Worm (Caenorhabditis elegans) whole organism, mixed stage, embryonic: ENCODE measurements around the gene cyp-13A10.
A peak's percentile ranks its signal among the peaks of the same experiment; 100 is the strongest.

ENCODE experiments used
- M03D4.4 ChIP-seq: sonication (generic microtip); optimal IDR thresholded peaks from 2 replicates; lab custom pipeline; 2017; ENCODE audit warnings: mild to moderate bottlenecking, missing genetic modification characterization, missing compliant biosample characterization
- bed-3 ChIP-seq: fragments of 200-800 bp; sonication (Bioruptor generic); optimal IDR thresholded peaks from 3 replicates; lab custom pipeline; 2018; ENCODE audit warnings: mild to moderate bottlenecking, missing genetic modification characterization, moderate library complexity, missing compliant biosample characterization
- ceh-39 ChIP-seq: fragments of 150-350 bp; optimal IDR thresholded peaks from 2 replicates; lab custom pipeline; 2014; ENCODE audit warnings: missing biosample characterization, missing genetic modification characterization
- ceh-43 ChIP-seq: fragments of 200-800 bp; sonication (Bioruptor generic); optimal IDR thresholded peaks from 2 replicates; lab custom pipeline; 2018; ENCODE audit warnings: mild to moderate bottlenecking, missing genetic modification characterization, moderate library complexity, missing compliant biosample characterization
- ceh-83 ChIP-seq: fragments of 200-800 bp; sonication (Bioruptor generic); optimal IDR thresholded peaks from 2 replicates; lab custom pipeline; 2018; ENCODE audit warnings: mild to moderate bottlenecking, missing genetic modification characterization, missing compliant biosample characterization
- ces-1 ChIP-seq: fragments of 150-350 bp; optimal IDR thresholded peaks from 2 replicates; lab custom pipeline; 2014; ENCODE audit warnings: missing biosample characterization, missing genetic modification reagents, missing genetic modification characterization
- cnd-1 ChIP-seq: fragments of 200-800 bp; sonication (Bioruptor generic); optimal IDR thresholded peaks from 2 replicates; lab custom pipeline; 2018; ENCODE audit warnings: mild to moderate bottlenecking, missing genetic modification characterization, missing compliant biosample characterization
- elt-1 ChIP-seq: sonication (generic microtip); optimal IDR thresholded peaks from 2 replicates; lab custom pipeline; 2017; ENCODE audit warnings: missing genetic modification characterization, mild to moderate bottlenecking, missing compliant biosample characterization, antibody characterized with exemption, moderate library complexity, borderline replicate concordance; ENCODE audit not compliant: insufficient read depth
- elt-3 ChIP-seq: fragments of 150-350 bp; optimal IDR thresholded peaks from 2 replicates; lab custom pipeline; 2014; ENCODE audit warnings: missing biosample characterization, missing genetic modification characterization
- flh-1 ChIP-seq: fragments of 200-800 bp; sonication (Bioruptor generic); optimal IDR thresholded peaks from 2 replicates; lab custom pipeline; 2018; ENCODE audit warnings: mild to moderate bottlenecking, missing genetic modification characterization, moderate library complexity, missing compliant biosample characterization
- lin-13 ChIP-seq: fragments of 150-350 bp; optimal IDR thresholded peaks from 2 replicates; lab custom pipeline; 2014; ENCODE audit warnings: missing biosample characterization, missing genetic modification characterization
- lin-32 ChIP-seq: fragments of 200-800 bp; sonication (Bioruptor generic); optimal IDR thresholded peaks from 2 replicates; lab custom pipeline; 2018; ENCODE audit warnings: mild to moderate bottlenecking, missing genetic modification characterization, missing compliant biosample characterization
- lsy-2 ChIP-seq: fragments of 150-350 bp; optimal IDR thresholded peaks from 2 replicates; lab custom pipeline; 2014; ENCODE audit warnings: missing biosample characterization, missing genetic modification characterization
- mab-5 ChIP-seq: fragments of 150-350 bp; optimal IDR thresholded peaks from 2 replicates; lab custom pipeline; 2014; ENCODE audit warnings: missing biosample characterization, missing genetic modification characterization
- mep-1 ChIP-seq: fragments of 150-350 bp; optimal IDR thresholded peaks from 2 replicates; lab custom pipeline; 2017; ENCODE audit warnings: missing biosample characterization, missing genetic modification reagents, missing genetic modification characterization, inconsistent platforms
- mls-2 ChIP-seq: sonication (generic microtip); optimal IDR thresholded peaks from 2 replicates; lab custom pipeline; 2016; ENCODE audit warnings: mild to moderate bottlenecking, missing genetic modification characterization, moderate library complexity, missing compliant biosample characterization
- nhr-12 ChIP-seq: fragments of 150-350 bp; optimal IDR thresholded peaks from 2 replicates; lab custom pipeline; 2014; ENCODE audit warnings: missing biosample characterization, missing genetic modification characterization
- nhr-237 ChIP-seq: fragments of 150-350 bp; optimal IDR thresholded peaks from 2 replicates; lab custom pipeline; 2014; ENCODE audit warnings: missing biosample characterization, missing genetic modification characterization
- nhr-28 ChIP-seq: fragments of 150-350 bp; optimal IDR thresholded peaks from 2 replicates; lab custom pipeline; 2014; ENCODE audit warnings: missing biosample characterization, missing genetic modification characterization
- nhr-76 ChIP-seq: sonication (generic microtip); optimal IDR thresholded peaks from 2 replicates; lab custom pipeline; 2017; ENCODE audit warnings: missing biosample characterization, missing genetic modification characterization
- pha-4 ChIP-seq: fragments of 150-350 bp; optimal IDR thresholded peaks from 2 replicates; lab custom pipeline; 2018; ENCODE audit warnings: missing biosample characterization, missing genetic modification reagents, missing genetic modification characterization
- sem-2 ChIP-seq: fragments of 200-800 bp; sonication (Bioruptor generic); optimal IDR thresholded peaks from 2 replicates; lab custom pipeline; 2018; ENCODE audit warnings: mild to moderate bottlenecking, missing genetic modification characterization, missing compliant biosample characterization
- snpc-4 ChIP-seq: fragments of 150-350 bp; optimal IDR thresholded peaks from 2 replicates; lab custom pipeline; 2014; ENCODE audit warnings: missing biosample characterization, missing genetic modification characterization
- sptf-1 ChIP-seq: sonication (generic microtip); optimal IDR thresholded peaks from 2 replicates; lab custom pipeline; 2017; ENCODE audit warnings: mild to moderate bottlenecking, missing genetic modification characterization, moderate library complexity, missing compliant biosample characterization
- tbx-8 ChIP-seq: fragments of 200-800 bp; sonication (Bioruptor generic); optimal IDR thresholded peaks from 2 replicates; lab custom pipeline; 2018; ENCODE audit warnings: mild to moderate bottlenecking, missing genetic modification characterization, moderate library complexity, missing compliant biosample characterization
- unc-120 ChIP-seq: sonication (generic microtip); optimal IDR thresholded peaks from 2 replicates; lab custom pipeline; 2017; ENCODE audit warnings: missing genetic modification characterization, missing compliant biosample characterization; ENCODE audit not compliant: poor library complexity, severe bottlenecking
- unc-39 ChIP-seq: fragments of 150-350 bp; optimal IDR thresholded peaks from 2 replicates; lab custom pipeline; 2014; ENCODE audit warnings: missing biosample characterization, missing genetic modification characterization
- unc-62 ChIP-seq: fragments of 150-350 bp; optimal IDR thresholded peaks from 2 replicates; lab custom pipeline; 2014; ENCODE audit warnings: missing biosample characterization, missing genetic modification reagents, missing genetic modification characterization
- zip-8 ChIP-seq: fragments of 150-350 bp; optimal IDR thresholded peaks from 2 replicates; lab custom pipeline; 2014; ENCODE audit warnings: missing biosample characterization, missing genetic modification characterization
- ztf-11 ChIP-seq: fragments of 150-350 bp; optimal IDR thresholded peaks from 2 replicates; lab custom pipeline; 2014; ENCODE audit warnings: missing biosample characterization, missing genetic modification characterization

The cyp-13A10 gene

ce11 chrII:9703601-9704000 lies 40.9 kb upstream of the cyp-13A10 start, which contains the start of gene mop-25.2:
TSS of gene mop-25.2 (minus strand) at chrII:9703701.
- no peak for TF ChIP-seq mep-1 (tag; lab: Kevin White, UChicago)
- no peak for TF ChIP-seq pha-4 (tag; lab: Kevin White, UChicago)
- no peak for TF ChIP-seq ces-1 (GFP tag; lab: Kevin White, UChicago)
- TF ChIP-seq ceh-39 (tag; lab: Kevin White, UChicago), result no peak
- no peak for TF ChIP-seq flh-1
- TF ChIP-seq nhr-76, result no peak
- no peak for TF ChIP-seq elt-1 (tag; lab: Kevin White, UChicago)
- TF ChIP-seq nhr-237 (tag; lab: Kevin White, UChicago), result no peak
- no peak for TF ChIP-seq bed-3 (GFP tag; lab: Kevin White, UChicago)
- TF ChIP-seq nhr-12, result no peak
- TF ChIP-seq mab-5 (tag; lab: Kevin White, UChicago), result no peak
- TF ChIP-seq tbx-8, result no peak
- no peak for TF ChIP-seq sptf-1
- TF ChIP-seq cnd-1 (tag; lab: Kevin White, UChicago), result no peak
- no peak for TF ChIP-seq sem-2 (GFP tag; lab: Kevin White, UChicago)
- no peak for TF ChIP-seq ztf-11
- TF ChIP-seq lin-32 (GFP tag; lab: Kevin White, UChicago), result no peak
- TF ChIP-seq M03D4.4, result no peak

ce11 chrII:9700363-9700762 lies 37.7 kb upstream of the cyp-13A10 start, which contains the start of the genes Y53C12A.8 and Y53C12A.7:
TSS of gene Y53C12A.8 (minus strand) at chrII:9700463.
TSS of gene Y53C12A.7 (plus strand) at chrII:9700543.
- no peak for TF ChIP-seq sptf-1
- no peak for TF ChIP-seq sem-2 (GFP tag; lab: Kevin White, UChicago)
- TF ChIP-seq ceh-43 (GFP tag; lab: Kevin White, UChicago), result no peak
- no peak for TF ChIP-seq unc-120 (tag; lab: Kevin White, UChicago)
- no peak for TF ChIP-seq ceh-83
- TF ChIP-seq lsy-2 (tag; lab: Kevin White, UChicago), result no peak
- no peak for TF ChIP-seq mls-2 (tag; lab: Kevin White, UChicago)
- TF ChIP-seq snpc-4, result no peak

ce11 chrII:9695942-9696341 lies 33.3 kb upstream of the cyp-13A10 start:
- TF ChIP-seq unc-62 (GFP tag; lab: Kevin White, UChicago), result no peak
- TF ChIP-seq ztf-11, result no peak
- TF ChIP-seq ces-1 (GFP tag; lab: Kevin White, UChicago), result peak; percentile 17
- TF ChIP-seq snpc-4, result no peak

DNA sequence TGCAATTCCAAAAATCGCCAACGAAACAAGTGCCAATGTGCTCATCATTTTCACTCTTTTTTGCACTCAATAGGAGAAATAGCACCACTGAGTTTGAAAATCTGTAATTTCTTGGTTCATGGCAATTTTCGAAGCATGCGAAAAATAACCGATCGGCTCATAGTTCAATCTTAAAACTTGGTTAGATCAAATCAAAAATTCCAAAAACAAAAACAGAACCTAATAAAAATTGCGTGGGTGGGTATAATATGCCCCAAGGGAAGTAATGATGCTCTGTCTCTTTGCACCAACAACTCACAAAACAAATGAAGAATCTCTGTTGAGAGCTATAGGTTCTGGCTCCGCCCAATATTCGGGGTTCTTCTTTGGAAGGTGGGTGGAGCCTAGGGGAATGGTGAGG lies 29.2 kb upstream of the cyp-13A10 start, which contains the start of gene nlp-11:
TSS of gene nlp-11 (minus strand) at position 101 of the 400 bp plus-strand sequence.
- TF ChIP-seq zip-8 (tag; lab: Kevin White, UChicago) (no peak), nhr-237 (tag; lab: Kevin White, UChicago) (no peak), flh-1 (no peak), nhr-12 (no peak), mep-1 (tag; lab: Kevin White, UChicago) (no peak), unc-39 (tag; lab: Kevin White, UChicago) (no peak), elt-3 (no peak)

ce11 chrII:9690067-9690632 lies 27.5 kb upstream of the cyp-13A10 start:
- TF ChIP-seq ces-1 (GFP tag; lab: Kevin White, UChicago) (peak; percentile 48), unc-62 (GFP tag; lab: Kevin White, UChicago) (no peak)

DNA sequence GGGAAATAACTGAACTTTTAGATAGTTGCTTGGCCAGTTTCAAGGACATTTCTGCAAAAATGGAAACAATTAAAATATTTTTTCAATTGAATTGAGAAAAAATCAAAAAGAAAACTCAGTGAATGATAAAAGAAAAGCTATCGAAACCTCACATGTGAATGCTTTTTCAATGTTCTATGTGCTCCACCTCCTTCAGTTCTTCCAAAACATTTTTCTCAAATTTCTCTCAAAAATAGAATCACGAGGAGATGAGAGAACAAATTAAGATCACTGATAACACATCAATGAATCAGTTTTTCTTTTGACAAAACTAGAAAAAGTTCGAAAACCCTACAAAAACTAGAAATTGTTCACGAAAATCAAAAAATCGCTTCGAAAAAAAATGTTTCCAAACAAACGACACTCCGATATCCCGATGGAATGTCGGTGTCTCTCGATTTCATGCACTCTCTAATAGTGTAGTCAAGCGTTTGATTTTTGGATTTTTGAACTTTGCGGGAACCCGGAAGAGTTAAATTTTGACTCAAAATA lies 24.0 kb upstream of the cyp-13A10 start, which contains the start of gene ZK1320.9:
TSS of gene ZK1320.9 (minus strand) at position 51 of the 531 bp plus-strand sequence.
- TF ChIP-seq cnd-1 (tag; lab: Kevin White, UChicago), result no peak
- no peak for TF ChIP-seq lin-13
- no peak for TF ChIP-seq zip-8 (tag; lab: Kevin White, UChicago)
- no peak for TF ChIP-seq nhr-28 (tag; lab: Kevin White, UChicago)
- no peak for TF ChIP-seq bed-3 (GFP tag; lab: Kevin White, UChicago)
- TF ChIP-seq unc-120 (tag; lab: Kevin White, UChicago), result no peak
- TF ChIP-seq snpc-4, result no peak
- TF ChIP-seq, all 35 proteins: peak for 0
